Worm (Caenorhabditis elegans) whole organism, L2 larva: Measurements from ENCODE around the gene tmem-258.

Source experiments
- R02D3.7 ChIP-seq: fragments of 150-350 bp; optimal IDR thresholded peaks from 2 replicates; lab custom pipeline; 2014; ENCODE audit warnings: missing biosample characterization, missing genetic modification characterization
- ZK546.5 ChIP-seq: sonication (generic microtip); optimal IDR thresholded peaks from 2 replicates; lab custom pipeline; 2017; ENCODE audit warnings: missing biosample characterization, missing genetic modification characterization
- aly-2 ChIP-seq: fragments of 150-350 bp; optimal IDR thresholded peaks from 2 replicates; lab custom pipeline; 2014; ENCODE audit warnings: missing biosample characterization, missing genetic modification characterization
- ama-1 ChIP-seq: fragments of 150-350 bp; optimal IDR thresholded peaks from 2 replicates; lab custom pipeline; 2018; ENCODE audit warnings: inconsistent platforms
- lin-13 ChIP-seq: fragments of 150-350 bp; optimal IDR thresholded peaks from 2 replicates; lab custom pipeline; 2014; ENCODE audit warnings: missing biosample characterization, missing genetic modification reagents, missing genetic modification characterization
- nhr-23 ChIP-seq: fragments of 150-350 bp; optimal IDR thresholded peaks from 2 replicates; lab custom pipeline; 2014; ENCODE audit warnings: missing biosample characterization, missing genetic modification reagents, missing genetic modification characterization
- skn-1 ChIP-seq: sonication (generic microtip); optimal IDR thresholded peaks from 2 replicates; lab custom pipeline; 2017; ENCODE audit warnings: missing biosample characterization, missing genetic modification characterization

DNA sequence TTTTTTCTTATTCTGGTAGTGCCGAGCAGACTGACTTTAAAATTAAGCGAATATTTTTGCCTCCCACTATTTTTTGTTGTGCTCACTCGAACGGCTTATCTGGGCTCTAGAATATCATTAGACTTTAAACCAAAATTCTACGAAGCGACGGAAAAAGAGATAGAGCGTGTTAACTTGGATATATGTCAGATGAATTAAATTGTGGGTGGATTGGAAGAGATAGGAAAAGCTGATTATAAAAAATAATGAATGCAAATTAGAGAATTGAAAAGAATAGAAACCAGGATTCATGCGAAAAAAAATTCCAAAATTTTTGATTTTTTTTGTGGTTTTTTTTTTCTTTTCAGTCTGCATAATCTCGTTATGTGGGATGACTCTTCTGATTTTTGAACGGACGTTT is 41.2 kb upstream of the tmem-258 start, which contains the start of gene F20A1.4:
- no peak for TF ChIP-seq ama-1 (lab: Kevin White, UChicago)
- no peak for TF ChIP-seq R02D3.7 (tag; lab: Kevin White, UChicago)
- TF ChIP-seq nhr-23 = no peak
- no peak for TF ChIP-seq ZK546.5 (tag; lab: Kevin White, UChicago)
- TF ChIP-seq lin-13 (GFP tag; lab: Kevin White, UChicago) = no peak
- TF ChIP-seq skn-1 (tag; lab: Kevin White, UChicago) = no peak
- no peak for TF ChIP-seq aly-2
